Worm (Caenorhabditis elegans) whole organism, L2 larva: ENCODE results near the gene kin-18.
A peak's percentile ranks its signal among the peaks of the same experiment; 100 is the strongest.

Experiments used
- C34F6.9 ChIP-seq: fragments of 150-350 bp; optimal IDR thresholded peaks from 2 replicates; lab custom pipeline; 2014; ENCODE audit warnings: missing biosample characterization, missing genetic modification characterization
- R02D3.7 ChIP-seq: fragments of 150-350 bp; optimal IDR thresholded peaks from 2 replicates; lab custom pipeline; 2014; ENCODE audit warnings: missing biosample characterization, missing genetic modification characterization
- Y55F3AM.14 ChIP-seq: fragments of 200-800 bp; sonication (Bioruptor generic); optimal IDR thresholded peaks from 2 replicates; lab custom pipeline; 2018; ENCODE audit warnings: mild to moderate bottlenecking, missing genetic modification characterization, missing compliant biosample characterization
- ZK546.5 ChIP-seq: sonication (generic microtip); optimal IDR thresholded peaks from 2 replicates; lab custom pipeline; 2017; ENCODE audit warnings: missing biosample characterization, missing genetic modification characterization
- alr-1 ChIP-seq: fragments of 150-350 bp; optimal IDR thresholded peaks from 2 replicates; lab custom pipeline; 2014; ENCODE audit warnings: missing biosample characterization, missing genetic modification characterization
- blmp-1 ChIP-seq: sonication (generic microtip); optimal IDR thresholded peaks from 2 replicates; lab custom pipeline; 2017; ENCODE audit warnings: missing genetic modification characterization, mild to moderate bottlenecking, missing compliant biosample characterization, antibody characterized with exemption, moderate library complexity; ENCODE audit not compliant: insufficient read depth
- ceh-16 ChIP-seq: fragments of 150-350 bp; optimal IDR thresholded peaks from 2 replicates; lab custom pipeline; 2014; ENCODE audit warnings: missing biosample characterization, missing genetic modification characterization
- ceh-82 ChIP-seq: fragments of 150-350 bp; optimal IDR thresholded peaks from 2 replicates; lab custom pipeline; 2014; ENCODE audit warnings: missing biosample characterization, missing genetic modification characterization
- crh-2 ChIP-seq: sonication (generic microtip); optimal IDR thresholded peaks from 2 replicates; lab custom pipeline; 2017; ENCODE audit warnings: missing biosample characterization, missing genetic modification characterization
- dmd-4 ChIP-seq: sonication (generic microtip); optimal IDR thresholded peaks from 2 replicates; lab custom pipeline; 2017; ENCODE audit warnings: missing biosample characterization, missing genetic modification characterization
- egl-27 ChIP-seq: sonication (generic microtip); optimal IDR thresholded peaks from 3 replicates; lab custom pipeline; 2017; ENCODE audit warnings: missing biosample characterization, missing genetic modification reagents, missing genetic modification characterization
- elt-1 ChIP-seq: fragments of 150-350 bp; optimal IDR thresholded peaks from 2 replicates; lab custom pipeline; 2014; ENCODE audit warnings: missing biosample characterization, missing genetic modification characterization
- elt-3 ChIP-seq: sonication (generic microtip); optimal IDR thresholded peaks from 2 replicates; lab custom pipeline; 2017; ENCODE audit warnings: missing biosample characterization, missing genetic modification characterization
- fos-1 ChIP-seq: fragments of 150-350 bp; optimal IDR thresholded peaks from 2 replicates; lab custom pipeline; 2014; ENCODE audit warnings: missing biosample characterization, missing genetic modification characterization
- gmeb-1 ChIP-seq: fragments of 150-350 bp; optimal IDR thresholded peaks from 2 replicates; lab custom pipeline; 2014; ENCODE audit warnings: missing biosample characterization, missing genetic modification characterization
- lin-39 ChIP-seq: fragments of 150-350 bp; optimal IDR thresholded peaks from 2 replicates; lab custom pipeline; 2014; ENCODE audit warnings: missing biosample characterization, missing genetic modification reagents, missing genetic modification characterization
- lsy-2 ChIP-seq, 2 experiments: fragments of 150-350 bp in 1 of 2; sonication (generic microtip) in 1 of 2; optimal IDR thresholded peaks; 2 replicates each; lab custom pipeline; 2014 to 2017; ENCODE audit warnings: missing biosample characterization in 2 of 2, missing genetic modification characterization in 2 of 2
- mbf-1 ChIP-seq: sonication (generic microtip); optimal IDR thresholded peaks from 2 replicates; lab custom pipeline; 2017; ENCODE audit warnings: missing biosample characterization, missing genetic modification characterization
- mdl-1 ChIP-seq, 2 experiments: fragments of 150-350 bp in 1 of 2; sonication (generic microtip) in 1 of 2; optimal IDR thresholded peaks; 2 replicates each; lab custom pipeline; 2017; ENCODE audit warnings: missing biosample characterization in 2 of 2, missing genetic modification characterization in 2 of 2
- nhr-10 ChIP-seq: sonication (generic microtip); optimal IDR thresholded peaks from 2 replicates; lab custom pipeline; 2017; ENCODE audit warnings: missing biosample characterization, missing genetic modification characterization
- nhr-11 ChIP-seq: fragments of 150-350 bp; optimal IDR thresholded peaks from 2 replicates; lab custom pipeline; 2014; ENCODE audit warnings: missing biosample characterization, missing genetic modification characterization
- nhr-12 ChIP-seq: fragments of 150-350 bp; optimal IDR thresholded peaks from 2 replicates; lab custom pipeline; 2014; ENCODE audit warnings: missing biosample characterization, missing genetic modification characterization
- nhr-129 ChIP-seq: fragments of 150-350 bp; optimal IDR thresholded peaks from 2 replicates; lab custom pipeline; 2014; ENCODE audit warnings: missing biosample characterization, missing genetic modification characterization
- nhr-21 ChIP-seq: fragments of 150-350 bp; optimal IDR thresholded peaks from 2 replicates; lab custom pipeline; 2014; ENCODE audit warnings: missing biosample characterization, missing genetic modification characterization
- nhr-23 ChIP-seq: fragments of 150-350 bp; optimal IDR thresholded peaks from 2 replicates; lab custom pipeline; 2014; ENCODE audit warnings: missing biosample characterization, missing genetic modification reagents, missing genetic modification characterization
- nhr-237 ChIP-seq: fragments of 150-350 bp; optimal IDR thresholded peaks from 2 replicates; lab custom pipeline; 2014; ENCODE audit warnings: missing biosample characterization, missing genetic modification characterization
- nhr-25 ChIP-seq: fragments of 150-350 bp; sonication (generic microtip); optimal IDR thresholded peaks from 3 replicates; lab custom pipeline; 2014; ENCODE audit warnings: missing biosample characterization, missing genetic modification characterization
- peb-1 ChIP-seq: fragments of 150-350 bp; optimal IDR thresholded peaks from 2 replicates; lab custom pipeline; 2014; ENCODE audit warnings: missing biosample characterization, missing genetic modification characterization
- sem-4 ChIP-seq: fragments of 150-350 bp; optimal IDR thresholded peaks from 2 replicates; lab custom pipeline; 2014; ENCODE audit warnings: missing biosample characterization, missing genetic modification reagents, missing genetic modification characterization
- sma-3 ChIP-seq: sonication (generic microtip); optimal IDR thresholded peaks from 2 replicates; lab custom pipeline; 2016; ENCODE audit warnings: missing genetic modification reagents, missing genetic modification characterization, missing compliant biosample characterization
- sma-9 ChIP-seq, 2 experiments: fragments of 150-350 bp in 1 of 2; sonication (generic microtip) in 1 of 2; optimal IDR thresholded peaks; 2 replicates each; lab custom pipeline; 2014 to 2016; ENCODE audit warnings: missing genetic modification characterization in 2 of 2, mild to moderate bottlenecking in 1 of 2, missing biosample characterization in 1 of 2, missing compliant biosample characterization in 1 of 2, missing genetic modification reagents in 1 of 2, moderate library complexity in 1 of 2
- unc-55 ChIP-seq: fragments of 150-350 bp; sonication (generic microtip); optimal IDR thresholded peaks from 3 replicates; lab custom pipeline; 2014; ENCODE audit warnings: missing biosample characterization, missing genetic modification reagents, missing genetic modification characterization
- unc-62 ChIP-seq: fragments of 150-350 bp; optimal IDR thresholded peaks from 2 replicates; lab custom pipeline; 2014; ENCODE audit warnings: missing biosample characterization, missing genetic modification reagents, missing genetic modification characterization
- zag-1 ChIP-seq: fragments of 150-350 bp; optimal IDR thresholded peaks from 2 replicates; lab custom pipeline; 2014; ENCODE audit warnings: missing biosample characterization, missing genetic modification characterization
- ztf-1 ChIP-seq: fragments of 200-800 bp; sonication (Bioruptor generic); conservative IDR thresholded peaks from 2 replicates; pipeline ENCODE4 v1.3.6; 2022; ENCODE audit warnings: missing genetic modification characterization, missing compliant biosample characterization
- ztf-11 ChIP-seq: sonication (generic microtip); optimal IDR thresholded peaks from 2 replicates; lab custom pipeline; 2017; ENCODE audit warnings: missing biosample characterization, missing genetic modification characterization

kin-18 gene

DNA sequence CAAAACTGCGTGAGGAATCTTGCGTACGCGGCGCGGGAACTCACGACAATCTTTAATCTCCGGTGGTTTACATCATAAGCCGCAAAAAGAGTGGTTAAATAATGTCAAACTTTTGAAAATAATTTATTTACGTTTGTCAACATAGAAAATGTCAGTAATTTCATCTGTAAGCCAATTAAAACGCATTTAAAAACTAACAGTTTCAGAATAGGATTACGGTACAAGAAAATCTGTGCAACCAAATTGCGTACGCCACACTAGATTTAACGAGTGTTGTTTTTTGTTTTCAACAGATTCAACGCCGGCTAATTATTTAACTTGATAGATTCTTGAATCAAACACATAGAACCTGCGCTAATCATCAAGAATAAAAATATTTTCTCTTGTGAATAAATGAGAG is 22.4 kb downstream of the kin-18 start:
- TF ChIP-seq lsy-2 (tag; optimal IDR thresholded peaks at IDR 0.05; lab: Kevin White, UChicago): no peak
- TF ChIP-seq nhr-129 (tag; lab: Kevin White, UChicago): no peak
- no peak for TF ChIP-seq alr-1 (tag; lab: Kevin White, UChicago)
- TF ChIP-seq ztf-1: no peak
- no peak for TF ChIP-seq dmd-4 (tag; lab: Kevin White, UChicago)
- TF ChIP-seq ceh-16 (tag; lab: Kevin White, UChicago): no peak
- no peak for TF ChIP-seq blmp-1 (tag; lab: Kevin White, UChicago)
- no peak for TF ChIP-seq nhr-23 (tag; lab: Kevin White, UChicago)
- no peak for TF ChIP-seq nhr-10 (tag; lab: Kevin White, UChicago)
- no peak for TF ChIP-seq unc-55 (GFP tag; lab: Kevin White, UChicago)
- no peak for TF ChIP-seq mbf-1 (tag; lab: Kevin White, UChicago)
- no peak for TF ChIP-seq egl-27
- TF ChIP-seq nhr-21 (tag; lab: Kevin White, UChicago): no peak
- no peak for TF ChIP-seq Y55F3AM.14 (GFP tag; lab: Kevin White, UChicago)
- no peak for TF ChIP-seq ZK546.5 (tag; lab: Kevin White, UChicago)
- TF ChIP-seq sma-3 (GFP tag; lab: Kevin White, UChicago): no peak
- no peak for TF ChIP-seq ztf-11

DNA sequence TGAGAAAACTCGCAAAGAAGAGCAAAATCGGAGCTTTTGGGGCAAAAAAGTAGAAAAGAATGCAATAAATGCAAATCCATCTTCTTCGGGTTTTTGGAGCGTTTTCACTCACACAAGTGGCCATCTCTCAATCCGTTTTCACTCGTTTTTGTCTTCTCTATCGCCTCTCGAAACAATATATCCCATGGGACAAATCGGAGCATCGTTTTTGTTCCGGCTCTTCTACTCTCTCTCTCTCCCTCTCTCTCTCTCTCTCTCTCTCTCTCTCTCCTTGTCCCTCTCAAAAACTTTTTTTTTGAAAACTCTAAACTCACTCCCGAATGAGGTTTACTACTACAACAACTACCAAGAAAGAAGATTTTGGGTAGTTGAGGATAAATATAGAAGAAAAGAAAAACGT is 23.1 kb downstream of the kin-18 start:
- TF ChIP-seq zag-1: no peak
- TF ChIP-seq egl-27: no peak
- peak in 1 of 2 experiments; percentile 46 for TF ChIP-seq lsy-2 (tag; optimal IDR thresholded peaks at IDR 0.05; lab: Kevin White, UChicago)
- TF ChIP-seq elt-3: no peak
- TF ChIP-seq R02D3.7 (tag; lab: Kevin White, UChicago): no peak
- TF ChIP-seq nhr-237 (tag; lab: Kevin White, UChicago): no peak
- no peak for TF ChIP-seq nhr-11 (tag; lab: Kevin White, UChicago)
- TF ChIP-seq C34F6.9 (tag; lab: Kevin White, UChicago): peak; percentile 54
- no peak for TF ChIP-seq peb-1
- no peak for TF ChIP-seq alr-1 (tag; lab: Kevin White, UChicago)
- peak; percentile 20 for TF ChIP-seq nhr-129 (tag; lab: Kevin White, UChicago)
- TF ChIP-seq nhr-25: no peak
- peak; percentile 34 for TF ChIP-seq crh-2 (tag; lab: Kevin White, UChicago)
- no peak for TF ChIP-seq nhr-12 (tag; lab: Kevin White, UChicago)

DNA sequence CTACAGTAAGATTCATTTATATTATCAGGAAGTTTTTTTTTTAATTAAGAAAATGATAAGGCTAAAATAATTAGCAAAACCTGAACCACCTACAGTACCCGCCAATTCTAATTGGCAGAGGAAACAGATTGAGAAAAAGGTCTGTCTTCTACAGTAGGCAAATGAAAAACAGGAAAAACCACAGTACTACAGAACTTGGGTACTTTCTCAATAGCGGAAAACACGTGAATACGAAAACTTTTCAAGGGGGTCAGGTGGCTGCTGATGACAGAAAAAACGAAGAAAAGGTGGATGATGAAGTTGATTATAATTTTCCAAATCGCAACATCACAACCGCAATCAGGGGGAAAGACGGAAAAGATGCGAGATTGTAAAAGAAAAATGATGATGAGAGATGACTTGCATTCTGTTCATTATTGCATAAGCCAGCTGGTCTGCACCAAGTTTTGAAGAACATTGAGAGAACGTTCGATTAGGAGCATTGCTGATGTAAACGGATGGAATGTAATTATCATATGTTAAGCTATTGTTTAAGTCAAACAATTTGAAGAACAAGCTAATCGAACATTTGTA is 26.1 kb downstream of the kin-18 start:
- peak; percentile 13 for TF ChIP-seq blmp-1 (tag; lab: Kevin White, UChicago)
- peak in 1 of 2 experiments; percentile 33 for TF ChIP-seq lsy-2 (tag; optimal IDR thresholded peaks at IDR 0.05; lab: Kevin White, UChicago)
- TF ChIP-seq nhr-21 (tag; lab: Kevin White, UChicago): peak; percentile 35
- no peak for TF ChIP-seq lin-39 (tag; lab: Kevin White, UChicago)
- peak; percentile 10 for TF ChIP-seq gmeb-1 (tag; lab: Kevin White, UChicago)
- peak; percentile 97 for TF ChIP-seq nhr-129 (tag; lab: Kevin White, UChicago)
- TF ChIP-seq sma-3 (GFP tag; lab: Kevin White, UChicago): peak; percentile 0
- no peak for TF ChIP-seq elt-3
- TF ChIP-seq mdl-1 (tag; optimal IDR thresholded peaks at IDR 0.05; lab: Kevin White, UChicago): peak in 1 of 2 experiments; percentile 59
- TF ChIP-seq sma-9 (GFP tag; optimal IDR thresholded peaks at IDR 0.05; lab: Kevin White, UChicago): peak; percentile 24
- TF ChIP-seq sma-9 (tag; optimal IDR thresholded peaks at IDR 0.05; lab: Kevin White, UChicago): no peak

DNA sequence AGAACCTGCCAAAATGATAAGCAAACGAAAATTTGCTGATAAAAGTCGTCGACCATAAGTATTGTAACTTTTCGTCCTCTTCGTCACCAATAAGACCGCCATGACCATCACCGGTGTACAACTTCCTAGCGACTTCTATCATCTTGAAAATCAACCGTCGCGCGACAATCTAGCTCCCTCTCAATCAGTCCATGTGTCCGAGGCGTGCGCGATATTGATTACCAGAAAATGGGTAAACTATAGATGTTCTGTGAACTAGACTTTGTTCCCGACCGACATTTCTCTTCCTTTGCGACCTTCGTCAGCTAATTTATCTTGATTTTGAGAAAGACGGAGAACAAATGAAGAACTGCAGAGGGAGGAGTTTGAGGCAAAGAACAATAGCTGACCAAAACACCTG is 26.9 kb downstream of the kin-18 start:
- TF ChIP-seq sma-9 (GFP tag; optimal IDR thresholded peaks at IDR 0.05; lab: Kevin White, UChicago) (peak; percentile 87), sma-9 (tag; optimal IDR thresholded peaks at IDR 0.05; lab: Kevin White, UChicago) (no peak), unc-62 (GFP tag; lab: Kevin White, UChicago) (no peak), sem-4 (tag; lab: Kevin White, UChicago) (no peak), Y55F3AM.14 (GFP tag; lab: Kevin White, UChicago) (no peak), nhr-129 (tag; lab: Kevin White, UChicago) (peak; percentile 40), ceh-82 (no peak), blmp-1 (tag; lab: Kevin White, UChicago) (peak; percentile 22), lin-39 (tag; lab: Kevin White, UChicago) (no peak), nhr-25 (peak; percentile 75), sma-3 (GFP tag; lab: Kevin White, UChicago) (peak; percentile 62), nhr-12 (tag; lab: Kevin White, UChicago) (no peak), fos-1 (tag; lab: Kevin White, UChicago) (peak; percentile 26), elt-3 (no peak), elt-1 (tag; lab: Kevin White, UChicago) (no peak), nhr-21 (tag; lab: Kevin White, UChicago) (peak; percentile 88), mdl-1 (tag; optimal IDR thresholded peaks at IDR 0.05; lab: Kevin White, UChicago) (peak in 1 of 2 experiments; percentile 14)
- TF ChIP-seq, all 48 proteins: peak for 8
